Fruit fly (Drosophila melanogaster) S2 (cell line): ENCODE data around the gene CG7910.

ENCODE experiments used
- CG8478 ChIP-seq: fragments of >200 bp; optimal IDR thresholded peaks from 2 replicates; lab custom pipeline; 2018
- CTCF ChIP-seq, 2 experiments: fragments of >200 bp; optimal IDR thresholded peaks; 2 replicates each; lab custom pipeline; 2018

- TF ChIP-seq CG8478 (lab: Kevin White, UChicago) (no peak), CTCF (optimal IDR thresholded peaks at IDR 0.05; lab: Kevin White, UChicago) (no peak)
These were observed 51.0 kb downstream of the CG7910 start for dm6 chr3R:8138095-8138494.
